Fruit fly (Drosophila melanogaster) whole organism, prepupa: Measurements from ENCODE around the gene Mau2.

ENCODE experiments used
- Blimp-1 ChIP-seq: fragments of 200-800 bp; sonication (Bioruptor generic); optimal IDR thresholded peaks from 3 replicates; lab custom pipeline; 2017; ENCODE audit warnings: missing biosample characterization, missing genetic modification characterization, mild to moderate bottlenecking, moderate library complexity, missing genetic modification reagents
- CG10631 ChIP-seq: fragments of 200-800 bp; sonication (Bioruptor generic); optimal IDR thresholded peaks from 2 replicates; lab custom pipeline; 2016; ENCODE audit warnings: missing biosample characterization, missing genetic modification characterization
- CG11294 ChIP-seq: fragments of 200-800 bp; sonication (Bioruptor generic); IDR thresholded peaks from 2 replicates; pipeline ENCODE4 v1.3.6; 2022; ENCODE audit warnings: missing biosample characterization, missing genetic modification characterization
- CG11902 ChIP-seq: fragments of 200-800 bp; sonication (Bioruptor generic); optimal IDR thresholded peaks from 3 replicates; lab custom pipeline; 2016; ENCODE audit warnings: missing biosample characterization, missing genetic modification characterization
- CG15336 ChIP-seq: fragments of 200-800 bp; sonication (Bioruptor generic); IDR thresholded peaks from 2 replicates; pipeline ENCODE4 v1.3.6; 2022; ENCODE audit warnings: missing biosample characterization, missing genetic modification characterization
- CG1621 ChIP-seq: fragments of 200-800 bp; sonication (Bioruptor generic); optimal IDR thresholded peaks from 3 replicates; lab custom pipeline; 2018; ENCODE audit warnings: missing biosample characterization, mild to moderate bottlenecking, missing genetic modification characterization
- CG16779 ChIP-seq: fragments of 200-800 bp; sonication (Bioruptor generic); optimal IDR thresholded peaks from 3 replicates; lab custom pipeline; 2017; ENCODE audit warnings: missing biosample characterization, mild to moderate bottlenecking, missing genetic modification characterization
- CG3032 ChIP-seq: fragments of 200-800 bp; optimal IDR thresholded peaks from 2 replicates; lab custom pipeline; 2019; ENCODE audit warnings: missing biosample characterization, mild to moderate bottlenecking, missing genetic modification characterization, moderate library complexity
- CG31627 ChIP-seq: fragments of 200-800 bp; sonication (Bioruptor generic); optimal IDR thresholded peaks from 3 replicates; lab custom pipeline; 2016; ENCODE audit warnings: missing biosample characterization, missing genetic modification characterization
- CG32006 ChIP-seq: fragments of 200-800 bp; sonication (Bioruptor generic); optimal IDR thresholded peaks from 3 replicates; lab custom pipeline; 2017; ENCODE audit warnings: missing biosample characterization, mild to moderate bottlenecking, missing genetic modification characterization
- CG3919 ChIP-seq: fragments of 200-800 bp; sonication (Bioruptor generic); optimal IDR thresholded peaks from 3 replicates; lab custom pipeline; 2016; ENCODE audit warnings: missing biosample characterization, missing genetic modification characterization
- CG4318 ChIP-seq: fragments of 200-800 bp; sonication (Bioruptor generic); optimal IDR thresholded peaks from 3 replicates; lab custom pipeline; 2017; ENCODE audit warnings: missing biosample characterization, mild to moderate bottlenecking, missing genetic modification characterization
- CG6163 ChIP-seq: fragments of 200-800 bp; sonication (Bioruptor generic); IDR thresholded peaks from 3 replicates; pipeline ENCODE4 v1.3.6; 2022; ENCODE audit warnings: missing biosample characterization, missing genetic modification characterization
- CG6276 ChIP-seq: fragments of 200-800 bp; sonication (Bioruptor generic); optimal IDR thresholded peaks from 2 replicates; lab custom pipeline; 2017; ENCODE audit warnings: missing biosample characterization, mild to moderate bottlenecking, missing genetic modification characterization
- CG6792 ChIP-seq: fragments of 200-800 bp; sonication (Bioruptor generic); optimal IDR thresholded peaks from 3 replicates; lab custom pipeline; 2016; ENCODE audit warnings: missing biosample characterization, missing genetic modification characterization
- CG8119 ChIP-seq: fragments of 200-800 bp; sonication (Bioruptor generic); IDR thresholded peaks from 3 replicates; pipeline ENCODE4 v1.3.6; 2022; ENCODE audit warnings: missing biosample characterization, missing genetic modification characterization
- CG8319 ChIP-seq: fragments of 200-800 bp; sonication (Bioruptor generic); optimal IDR thresholded peaks from 3 replicates; lab custom pipeline; 2016; ENCODE audit warnings: missing biosample characterization, missing genetic modification characterization
- CG8632 ChIP-seq: fragments of 200-800 bp; sonication (Bioruptor generic); optimal IDR thresholded peaks from 3 replicates; lab custom pipeline; 2016; ENCODE audit warnings: missing biosample characterization, missing genetic modification characterization
- CG9139 ChIP-seq: fragments of 200-800 bp; sonication (Bioruptor generic); optimal IDR thresholded peaks from 3 replicates; lab custom pipeline; 2017; ENCODE audit warnings: missing biosample characterization, mild to moderate bottlenecking, missing genetic modification characterization
- Eip75B ChIP-seq: fragments of 200-800 bp; sonication (Bioruptor generic); optimal IDR thresholded peaks from 3 replicates; lab custom pipeline; 2016; ENCODE audit warnings: missing biosample characterization, missing genetic modification characterization
- Eip78C ChIP-seq: fragments of 200-800 bp; sonication (Bioruptor generic); peaks from one replicate; lab custom pipeline; 2016; ENCODE audit warnings: missing biosample characterization, missing genetic modification characterization
- Eip93F ChIP-seq: fragments of 200-800 bp; sonication (Bioruptor generic); optimal IDR thresholded peaks from 2 replicates; lab custom pipeline; 2016; ENCODE audit warnings: missing biosample characterization, mild to moderate bottlenecking, missing genetic modification characterization
- Ets96B ChIP-seq: fragments of 200-800 bp; optimal IDR thresholded peaks from 2 replicates; lab custom pipeline; 2019; ENCODE audit warnings: missing biosample characterization, mild to moderate bottlenecking, missing genetic modification characterization, moderate library complexity
- Hr38 ChIP-seq: sonication (Bioruptor generic); optimal IDR thresholded peaks from 2 replicates; lab custom pipeline; 2016; ENCODE audit warnings: missing biosample characterization, missing genetic modification characterization
- Hr4 ChIP-seq: fragments of 200-800 bp; sonication (Bioruptor generic); optimal IDR thresholded peaks from 3 replicates; lab custom pipeline; 2016; ENCODE audit warnings: missing biosample characterization, missing genetic modification characterization
- OdsH ChIP-seq: fragments of 200-800 bp; sonication (Bioruptor generic); optimal IDR thresholded peaks from 3 replicates; lab custom pipeline; 2016; ENCODE audit warnings: missing biosample characterization, missing genetic modification characterization
- Smox ChIP-seq: fragments of 200-800 bp; sonication (Bioruptor generic); optimal IDR thresholded peaks from 3 replicates; lab custom pipeline; 2016; ENCODE audit warnings: missing biosample characterization, missing genetic modification characterization
- Sox102F ChIP-seq: fragments of 200-800 bp; sonication (Bioruptor generic); optimal IDR thresholded peaks from 2 replicates; lab custom pipeline; 2016; ENCODE audit warnings: missing biosample characterization, mild to moderate bottlenecking, missing genetic modification characterization
- Sox15 ChIP-seq: fragments of 200-800 bp; sonication (Bioruptor generic); optimal IDR thresholded peaks from 3 replicates; lab custom pipeline; 2016; ENCODE audit warnings: missing biosample characterization, missing genetic modification characterization
- achi ChIP-seq: fragments of 200-800 bp; sonication (Bioruptor generic); optimal IDR thresholded peaks from 3 replicates; lab custom pipeline; 2016; ENCODE audit warnings: missing biosample characterization, missing genetic modification characterization
- cyc ChIP-seq: fragments of 200-800 bp; sonication (Bioruptor generic); optimal IDR thresholded peaks from 3 replicates; lab custom pipeline; 2016; ENCODE audit warnings: missing biosample characterization, missing genetic modification characterization
- dac ChIP-seq: fragments of 200-800 bp; sonication (Bioruptor generic); optimal IDR thresholded peaks from 2 replicates; lab custom pipeline; 2017; ENCODE audit warnings: missing biosample characterization, mild to moderate bottlenecking, missing genetic modification characterization
- dsx ChIP-seq: fragments of 200-800 bp; optimal IDR thresholded peaks from 3 replicates; lab custom pipeline; 2019; ENCODE audit warnings: missing biosample characterization, mild to moderate bottlenecking, missing genetic modification characterization, moderate library complexity; ENCODE audit not compliant: poor library complexity, severe bottlenecking
- esn ChIP-seq: fragments of 200-800 bp; sonication (Bioruptor generic); optimal IDR thresholded peaks from 2 replicates; lab custom pipeline; 2016; ENCODE audit warnings: missing biosample characterization, mild to moderate bottlenecking, missing genetic modification characterization, moderate library complexity
- fkh ChIP-seq: fragments of 200-800 bp; sonication (Bioruptor generic); optimal IDR thresholded peaks from 3 replicates; lab custom pipeline; 2017; ENCODE audit warnings: missing biosample characterization, mild to moderate bottlenecking, missing genetic modification characterization, moderate library complexity
- net ChIP-seq: fragments of 200-800 bp; sonication (Bioruptor generic); optimal IDR thresholded peaks from 3 replicates; lab custom pipeline; 2016; ENCODE audit warnings: missing biosample characterization, missing genetic modification characterization
- pdm3 ChIP-seq: fragments of 200-800 bp; sonication (Bioruptor generic); optimal IDR thresholded peaks from 3 replicates; lab custom pipeline; 2016; ENCODE audit warnings: missing biosample characterization, missing genetic modification characterization
- ss ChIP-seq, 2 experiments: fragments of 200-800 bp; sonication (Bioruptor generic); optimal IDR thresholded peaks; 2 replicates in 1 of 2; 3 replicates in 1 of 2; lab custom pipeline; 2017 to 2018; ENCODE audit warnings: mild to moderate bottlenecking in 2 of 2, missing biosample characterization in 2 of 2, missing genetic modification characterization in 2 of 2, moderate library complexity in 1 of 2
- svp ChIP-seq: fragments of 200-800 bp; sonication (Bioruptor generic); peaks from one replicate; lab custom pipeline; 2016; ENCODE audit warnings: missing biosample characterization, missing genetic modification characterization
- vri ChIP-seq: fragments of 200-800 bp; sonication (Bioruptor generic); optimal IDR thresholded peaks from 3 replicates; lab custom pipeline; 2016; ENCODE audit warnings: missing biosample characterization, mild to moderate bottlenecking, missing genetic modification characterization

Gene Mau2

dm6 chr3R:15229329-15229876 is 20.4 kb downstream of the Mau2 start, which contains the start of the genes Art3 and mRpS10 (continued):
- peak; percentile 99 for TF ChIP-seq CG6276 (GFP tag; lab: Kevin White, UChicago)
- TF ChIP-seq net (GFP tag; lab: Kevin White, UChicago) = peak; percentile 100
- TF ChIP-seq Eip93F (GFP tag; lab: Kevin White, UChicago) = peak; percentile 98
- peak; percentile 100 for TF ChIP-seq svp (GFP tag; lab: Kevin White, UChicago)
- peak; percentile 100 for TF ChIP-seq CG6163 (GFP tag; lab: Robert Waterston, UW)
- TF ChIP-seq CG31627 (GFP tag; lab: Kevin White, UChicago) = peak; percentile 100
- TF ChIP-seq CG4318 (GFP tag; lab: Kevin White, UChicago) = peak; percentile 100
- TF ChIP-seq CG8119 (GFP tag; lab: Robert Waterston, UW) = peak; percentile 100
- TF ChIP-seq Eip78C (GFP tag; lab: Kevin White, UChicago) = peak; percentile 100
- peak; percentile 99 for TF ChIP-seq CG1621
- peak; percentile 100 for TF ChIP-seq CG11902
- TF ChIP-seq OdsH (GFP tag; lab: Kevin White, UChicago) = peak; percentile 100
- peak; percentile 99 for TF ChIP-seq dsx (GFP tag; lab: Kevin White, UChicago)
- TF ChIP-seq CG9139 = peak; percentile 99
- TF ChIP-seq dac (GFP tag; lab: Kevin White, UChicago) = peak; percentile 98

dm6 chr3R:15230285-15230684 is 21.3 kb downstream of the Mau2 start, which contains the start of gene CG34316:
TSS of gene CG34316 (plus strand) at chr3R:15230585.
- TF ChIP-seq vri (GFP tag; lab: Kevin White, UChicago) = no peak
- no peak for TF ChIP-seq ss (GFP tag; optimal IDR thresholded peaks at IDR 0.05; lab: Kevin White, UChicago)
- TF ChIP-seq CG16779 (tag; lab: Kevin White, UChicago) = no peak
- TF ChIP-seq CG11902 = no peak
- no peak for TF ChIP-seq CG6163 (GFP tag; lab: Robert Waterston, UW)

- TF ChIP-seq CG6163 (GFP tag; lab: Robert Waterston, UW) (no peak), CG6792 (GFP tag; lab: Kevin White, UChicago) (no peak), fkh (GFP tag; lab: Kevin White, UChicago) (no peak)
Measured at dm6 chr3R:15231635-15232138, 22.7 kb downstream of the Mau2 start.

dm6 chr3R:15242186-15243045 is 33.4 kb downstream of the Mau2 start, which contains the start of the genes tefu and Hsc70-4:
TSS of gene tefu (minus strand) at chr3R:15242236.
TSS of gene Hsc70-4 (plus strand) at chr3R:15242687.
- TF ChIP-seq CG6276 (GFP tag; lab: Kevin White, UChicago) (no peak), cyc (GFP tag; lab: Kevin White, UChicago) (peak; percentile 80), CG3919 (GFP tag; lab: Kevin White, UChicago) (no peak), Sox15 (peak; percentile 81), dsx (GFP tag; lab: Kevin White, UChicago) (peak; percentile 38), CG15336 (GFP tag; lab: Robert Waterston, UW) (no peak), fkh (GFP tag; lab: Kevin White, UChicago) (no peak), Smox (GFP tag; lab: Kevin White, UChicago) (no peak), Eip78C (GFP tag; lab: Kevin White, UChicago) (no peak), CG11294 (GFP tag; lab: Robert Waterston, UW) (peak; percentile 67), CG8119 (GFP tag; lab: Robert Waterston, UW) (peak; percentile 53), CG8632 (GFP tag; lab: Kevin White, UChicago) (no peak), CG6792 (GFP tag; lab: Kevin White, UChicago) (peak; percentile 46), CG4318 (GFP tag; lab: Kevin White, UChicago) (peak; percentile 73), CG6163 (GFP tag; lab: Robert Waterston, UW) (peak; percentile 75; the same call in 2 of the 3 replicates), Eip75B (GFP tag; lab: Kevin White, UChicago) (no peak), Hr4 (GFP tag; lab: Kevin White, UChicago) (peak; percentile 76), achi (GFP tag; lab: Kevin White, UChicago) (no peak), Ets96B (tag; lab: Kevin White, UChicago) (no peak), CG10631 (GFP tag; lab: Kevin White, UChicago) (peak; percentile 82), Hr38 (GFP tag; lab: Kevin White, UChicago) (no peak), CG32006 (GFP tag; lab: Kevin White, UChicago) (no peak), CG3032 (peak; percentile 85), Blimp-1 (GFP tag; lab: Kevin White, UChicago) (peak; percentile 1), OdsH (GFP tag; lab: Kevin White, UChicago) (no peak), Sox102F (GFP tag; lab: Kevin White, UChicago) (no peak), net (GFP tag; lab: Kevin White, UChicago) (no peak), esn (GFP tag; lab: Kevin White, UChicago) (peak; percentile 71), pdm3 (no peak), CG8319 (peak; percentile 21), Eip93F (GFP tag; lab: Kevin White, UChicago) (peak; percentile 66)
